Fruit fly (Drosophila melanogaster) whole organism, embryonic: ENCODE measurements around the gene CG10470.

Experiments
- Abd-B ChIP-seq: fragments of 200-800 bp; sonication (Bioruptor generic); optimal IDR thresholded peaks from 2 replicates; lab custom pipeline; 2018; ENCODE audit warnings: missing biosample characterization, mild to moderate bottlenecking, missing genetic modification characterization, moderate library complexity
- Aef1 ChIP-seq: fragments of 200-800 bp; sonication (Bioruptor generic); IDR thresholded peaks from 3 replicates; pipeline ENCODE4 v1.3.6; 2022; ENCODE audit warnings: missing biosample characterization, missing genetic modification characterization
- Atf6 ChIP-seq: fragments of 200-800 bp; sonication (Bioruptor generic); IDR thresholded peaks from 2 replicates; pipeline ENCODE4 v1.3.6; 2022; ENCODE audit warnings: missing biosample characterization, missing genetic modification characterization
- B-H2 ChIP-seq: fragments of 200-800 bp; sonication (Bioruptor generic); optimal IDR thresholded peaks from 2 replicates; lab custom pipeline; 2018; ENCODE audit warnings: missing biosample characterization, mild to moderate bottlenecking, missing genetic modification characterization
- Blimp-1 ChIP-seq: fragments of 200-800 bp; sonication (Bioruptor generic); optimal IDR thresholded peaks from 3 replicates; lab custom pipeline; 2018; ENCODE audit warnings: missing biosample characterization, missing genetic modification characterization, mild to moderate bottlenecking, moderate library complexity, missing genetic modification reagents
- CG11247 ChIP-seq: fragments of 200-800 bp; sonication (Bioruptor generic); IDR thresholded peaks from 2 replicates; pipeline ENCODE4 v1.3.6; 2022; ENCODE audit warnings: missing biosample characterization, missing genetic modification characterization
- CG12071 ChIP-seq: fragments of 200-800 bp; sonication (Bioruptor generic); optimal IDR thresholded peaks from 3 replicates; lab custom pipeline; 2018; ENCODE audit warnings: missing biosample characterization, mild to moderate bottlenecking, missing genetic modification characterization
- CG12236 ChIP-seq: fragments of 200-800 bp; sonication (Bioruptor generic); optimal IDR thresholded peaks from 2 replicates; lab custom pipeline; 2016; ENCODE audit warnings: missing biosample characterization, missing genetic modification characterization
- CG12744 ChIP-seq: fragments of 200-800 bp; sonication (Bioruptor generic); optimal IDR thresholded peaks from 2 replicates; lab custom pipeline; 2016; ENCODE audit warnings: missing biosample characterization, missing genetic modification characterization
- CG15696 ChIP-seq: fragments of 200-800 bp; sonication (Bioruptor generic); optimal IDR thresholded peaks from 2 replicates; lab custom pipeline; 2019; ENCODE audit warnings: missing biosample characterization, mild to moderate bottlenecking, missing genetic modification characterization, moderate library complexity
- CG16813 ChIP-seq: fragments of 200-800 bp; sonication (Bioruptor generic); IDR thresholded peaks from 3 replicates; pipeline ENCODE4 v1.3.6; 2022; ENCODE audit warnings: missing biosample characterization, missing genetic modification characterization; ENCODE audit not compliant: partially characterized antibody
- CG17359 ChIP-seq: fragments of 200-800 bp; sonication (Bioruptor generic); optimal IDR thresholded peaks from 3 replicates; lab custom pipeline; 2018; ENCODE audit warnings: missing biosample characterization, mild to moderate bottlenecking, missing genetic modification characterization, moderate library complexity
- CG17912 ChIP-seq: fragments of 200-800 bp; sonication (Bioruptor generic); optimal IDR thresholded peaks from 2 replicates; lab custom pipeline; 2018; ENCODE audit warnings: missing biosample characterization, mild to moderate bottlenecking, missing genetic modification characterization
- CG18619 ChIP-seq: fragments of 200-800 bp; sonication (Bioruptor generic); optimal IDR thresholded peaks from 3 replicates; lab custom pipeline; 2017; ENCODE audit warnings: missing biosample characterization, mild to moderate bottlenecking, missing genetic modification characterization
- CG31224 ChIP-seq: fragments of 200-800 bp; sonication (Bioruptor generic); IDR thresholded peaks from 2 replicates; pipeline ENCODE4 v1.3.6; 2022; ENCODE audit warnings: missing biosample characterization, missing genetic modification characterization
- CG3407 ChIP-seq: fragments of 200-800 bp; sonication (Bioruptor generic); optimal IDR thresholded peaks from 2 replicates; lab custom pipeline; 2018; ENCODE audit warnings: missing biosample characterization, mild to moderate bottlenecking, missing genetic modification characterization
- CG3726 ChIP-seq: fragments of 200-800 bp; sonication (Bioruptor generic); IDR thresholded peaks from 3 replicates; pipeline ENCODE4, ENCODE4 v1.3.6; 2022; ENCODE audit warnings: missing biosample characterization, missing genetic modification characterization
- CG43689 ChIP-seq: fragments of 200-800 bp; sonication (Bioruptor generic); IDR thresholded peaks from 2 replicates; pipeline ENCODE4 v1.3.6; 2022; ENCODE audit warnings: missing biosample characterization, missing genetic modification characterization
- CG4707 ChIP-seq: fragments of 200-800 bp; sonication (Bioruptor generic); optimal IDR thresholded peaks from 2 replicates; lab custom pipeline; 2018; ENCODE audit warnings: missing biosample characterization, mild to moderate bottlenecking, missing genetic modification characterization, moderate library complexity
- CG6254 ChIP-seq: fragments of 200-800 bp; sonication (Bioruptor generic); optimal IDR thresholded peaks from 3 replicates; lab custom pipeline; 2017; ENCODE audit warnings: mild to moderate bottlenecking, missing biosample characterization, missing genetic modification reagents, missing genetic modification characterization
- CG6765 ChIP-seq: fragments of 200-800 bp; sonication (Bioruptor generic); optimal IDR thresholded peaks from 3 replicates; lab custom pipeline; 2017; ENCODE audit warnings: missing biosample characterization, mild to moderate bottlenecking, missing genetic modification characterization
- CG6854 ChIP-seq: fragments of 200-800 bp; sonication (Bioruptor generic); optimal IDR thresholded peaks from 3 replicates; lab custom pipeline; 2017; ENCODE audit warnings: missing biosample characterization, mild to moderate bottlenecking, missing genetic modification characterization
- CG7372 ChIP-seq: fragments of 200-800 bp; sonication (Bioruptor generic); IDR thresholded peaks from 2 replicates; pipeline ENCODE4 v1.3.6; 2022; ENCODE audit warnings: missing biosample characterization, missing genetic modification characterization
- CG8478 ChIP-seq: fragments of >200 bp; optimal IDR thresholded peaks from 2 replicates; lab custom pipeline; 2018
- Dad ChIP-seq: fragments of 200-800 bp; sonication (Bioruptor generic); optimal IDR thresholded peaks from 3 replicates; lab custom pipeline; 2016; ENCODE audit warnings: missing biosample characterization, missing genetic modification characterization
- Deaf1 ChIP-seq: fragments of 200-800 bp; optimal IDR thresholded peaks from 3 replicates; lab custom pipeline; 2019; ENCODE audit warnings: missing biosample characterization, mild to moderate bottlenecking, missing genetic modification characterization, moderate library complexity
- ERR ChIP-seq: fragments of 200-800 bp; sonication (Bioruptor generic); optimal IDR thresholded peaks from 2 replicates; lab custom pipeline; 2016; ENCODE audit warnings: missing biosample characterization, missing genetic modification characterization
- HHEX ChIP-seq: fragments of 200-800 bp; sonication (Bioruptor generic); optimal IDR thresholded peaks from 3 replicates; lab custom pipeline; 2017; ENCODE audit warnings: missing biosample characterization, mild to moderate bottlenecking, missing genetic modification characterization, missing genetic modification reagents
- Nf-YB ChIP-seq: fragments of 200-800 bp; sonication (Bioruptor generic); optimal IDR thresholded peaks from 3 replicates; lab custom pipeline; 2019; ENCODE audit warnings: missing biosample characterization, mild to moderate bottlenecking, missing genetic modification characterization, moderate library complexity
- Rx ChIP-seq: fragments of 200-800 bp; sonication (Bioruptor generic); IDR thresholded peaks from 2 replicates; pipeline ENCODE4 v1.3.6; 2022; ENCODE audit warnings: missing biosample characterization, missing genetic modification characterization
- Sin3A ChIP-seq: fragments of >200 bp; optimal IDR thresholded peaks from 2 replicates; lab custom pipeline; 2018
- Sry-β ChIP-seq: fragments of 200-800 bp; sonication (Bioruptor generic); optimal IDR thresholded peaks from 2 replicates; lab custom pipeline; 2018; ENCODE audit warnings: missing biosample characterization, mild to moderate bottlenecking, missing genetic modification characterization, moderate library complexity
- Tbp ChIP-seq: fragments of >200 bp; optimal IDR thresholded peaks from 2 replicates; lab custom pipeline; 2018; ENCODE audit warnings: missing biosample characterization, missing genetic modification characterization
- caup ChIP-seq: fragments of 200-800 bp; sonication (Bioruptor generic); optimal IDR thresholded peaks from 3 replicates; lab custom pipeline; 2017; ENCODE audit warnings: missing biosample characterization, mild to moderate bottlenecking, missing genetic modification characterization, moderate library complexity; ENCODE audit not compliant: severe bottlenecking
- chinmo ChIP-seq: fragments of 200-800 bp; sonication (Bioruptor generic); IDR thresholded peaks from 4 replicates; pipeline ENCODE4 v1.3.6; 2022; ENCODE audit warnings: missing biosample characterization, missing genetic modification characterization; ENCODE audit not compliant: partially characterized antibody
- crol ChIP-seq: fragments of 200-800 bp; sonication (Bioruptor generic); IDR thresholded peaks from 2 replicates; pipeline ENCODE4 v1.3.6; 2022; ENCODE audit warnings: missing biosample characterization, missing genetic modification characterization
- da ChIP-seq: fragments of 200-800 bp; sonication (Bioruptor generic); optimal IDR thresholded peaks from 2 replicates; lab custom pipeline; 2016; ENCODE audit warnings: missing biosample characterization, missing genetic modification characterization
- dmrt11E ChIP-seq: fragments of 200-800 bp; sonication (Bioruptor generic); optimal IDR thresholded peaks from 3 replicates; lab custom pipeline; 2018; ENCODE audit warnings: missing biosample characterization, mild to moderate bottlenecking, missing genetic modification characterization, moderate library complexity
- en ChIP-seq: fragments of 200-800 bp; sonication (Bioruptor generic); optimal IDR thresholded peaks from 2 replicates; lab custom pipeline; 2016; ENCODE audit warnings: missing biosample characterization, missing genetic modification characterization
- eve ChIP-seq, 2 experiments: fragments of >200 bp; optimal IDR thresholded peaks; 2 replicates each; lab custom pipeline; 2017; ENCODE audit warnings: missing biosample characterization in 2 of 2, missing genetic modification characterization in 2 of 2
- gt ChIP-seq: fragments of 200-800 bp; sonication (Bioruptor generic); IDR thresholded peaks from 2 replicates; pipeline ENCODE4 v1.3.6; 2022; ENCODE audit warnings: missing biosample characterization, missing genetic modification characterization
- lab ChIP-seq: fragments of 200-800 bp; sonication (Bioruptor generic); optimal IDR thresholded peaks from 3 replicates; lab custom pipeline; 2017; ENCODE audit warnings: missing biosample characterization, missing genetic modification characterization, mild to moderate bottlenecking, moderate library complexity, missing genetic modification reagents
- lmd ChIP-seq: fragments of 200-800 bp; sonication (Bioruptor generic); IDR thresholded peaks from 2 replicates; pipeline ENCODE4 v1.3.6; 2022; ENCODE audit warnings: missing biosample characterization, missing genetic modification characterization
- mirr ChIP-seq: fragments of 200-800 bp; sonication (Bioruptor generic); optimal IDR thresholded peaks from 3 replicates; lab custom pipeline; 2018; ENCODE audit warnings: missing biosample characterization, mild to moderate bottlenecking, missing genetic modification characterization
- mld ChIP-seq: fragments of 200-800 bp; sonication (Bioruptor generic); IDR thresholded peaks from 3 replicates; pipeline ENCODE4 v1.3.6; 2022; ENCODE audit warnings: missing biosample characterization, missing genetic modification characterization; ENCODE audit not compliant: partially characterized antibody
- onecut ChIP-seq: fragments of 200-800 bp; sonication (Bioruptor generic); IDR thresholded peaks from 2 replicates; pipeline ENCODE4 v1.3.6; 2022; ENCODE audit warnings: missing biosample characterization, missing genetic modification characterization
- pan ChIP-seq, 4 experiments: fragments of >200 bp in 3 of 4; fragments of 200-800 bp in 1 of 4; sonication (Bioruptor generic) in 1 of 4; optimal IDR thresholded peaks in 3 of 4; IDR thresholded peaks in 1 of 4; 2 replicates each; pipeline versions ENCODE4 v1.3.6 to Lab custom; 2017 to 2022; ENCODE audit warnings: missing biosample characterization in 2 of 4, missing genetic modification characterization in 2 of 4, mixed read lengths in 1 of 4
- tap ChIP-seq: fragments of 200-800 bp; optimal IDR thresholded peaks from 3 replicates; lab custom pipeline; 2019; ENCODE audit warnings: missing biosample characterization, mild to moderate bottlenecking, missing genetic modification characterization, moderate library complexity

CG10470 gene

dm6 chr2L:19014032-19014880 lies 34.6 kb upstream of the CG10470 start (continued):
- TF ChIP-seq CG12236 (GFP tag; lab: Kevin White, UChicago) (no peak), tap (peak; percentile 62), caup (peak; percentile 83), dmrt11E (tag; lab: Kevin White, UChicago) (no peak), onecut (GFP tag; lab: Robert Waterston, UW) (peak; percentile 52), gt (GFP tag; lab: Robert Waterston, UW) (no peak), ERR (GFP tag; lab: Kevin White, UChicago) (no peak), mld (no peak), B-H2 (GFP tag; lab: Kevin White, UChicago) (peak; percentile 66), Sin3A (lab: Kevin White, UChicago) (no peak), CG43689 (no peak), Rx (GFP tag; lab: Robert Waterston, UW) (peak; percentile 46; the same call in 1 of the 2 replicates), Sry-β (GFP tag; lab: Kevin White, UChicago) (no peak), crol (GFP tag; lab: Robert Waterston, UW) (no peak), Blimp-1 (GFP tag; lab: Kevin White, UChicago) (peak; percentile 70), CG16813 (GFP tag; lab: Robert Waterston, UW) (no peak), CG12071 (GFP tag; lab: Kevin White, UChicago) (no peak), HHEX (GFP tag; lab: Kevin White, UChicago) (peak; percentile 73), lab (GFP tag; lab: Kevin White, UChicago) (peak; percentile 90), da (GFP tag; lab: Kevin White, UChicago) (no peak), CG11247 (GFP tag; lab: Robert Waterston, UW) (peak; percentile 26; the same call in 1 of the 2 replicates), Nf-YB (GFP tag; lab: Kevin White, UChicago) (peak; percentile 55), CG6765 (GFP tag; lab: Kevin White, UChicago) (peak; percentile 80), en (GFP tag; lab: Kevin White, UChicago) (no peak), CG6854 (peak; percentile 87), CG15696 (peak; percentile 26), CG8478 (lab: Kevin White, UChicago) (no peak), mirr (GFP tag; lab: Kevin White, UChicago) (peak; percentile 66), CG3726 (GFP tag; lab: Robert Waterston, UW) (no peak), eve (GFP tag; optimal IDR thresholded peaks at IDR 0.05; lab: Kevin White, UChicago) (no peak), Aef1 (GFP tag; lab: Robert Waterston, UW) (peak; percentile 58; the same call in 2 of the 3 replicates), CG7372 (GFP tag; lab: Robert Waterston, UW) (0 out of 2 replicates have a peak, but pooled peaks have one; percentile 48), pan (optimal IDR thresholded peaks at IDR 0.05; lab: Kevin White, UChicago) (no peak), pan (GFP tag; optimal IDR thresholded peaks at IDR 0.05 in 1 of 2, IDR thresholded peaks at IDR 0.05 in 1 of 2) (peak in 1 of 2 experiments; percentile 67), Dad (GFP tag; lab: Kevin White, UChicago) (no peak), lmd (GFP tag; lab: Robert Waterston, UW) (peak; percentile 62), Deaf1 (tag; lab: Kevin White, UChicago) (peak; percentile 62), Tbp (GFP tag; lab: Kevin White, UChicago) (no peak), chinmo (0 out of 4 replicates have a peak, but pooled peaks have one; percentile 58), Abd-B (peak; percentile 53), CG6254 (peak; percentile 11), CG3407 (GFP tag; lab: Kevin White, UChicago) (peak; percentile 17), CG18619 (GFP tag; lab: Kevin White, UChicago) (peak; percentile 83), CG17912 (GFP tag; lab: Kevin White, UChicago) (peak; percentile 15), CG31224 (peak; percentile 51; the same call in 1 of the 2 replicates), CG4707 (GFP tag; lab: Kevin White, UChicago) (no peak), CG17359 (tag; lab: Kevin White, UChicago) (peak; percentile 79), CG12744 (GFP tag; lab: Kevin White, UChicago) (no peak), Atf6 (GFP tag; lab: Robert Waterston, UW) (peak; percentile 63)
